Fruit fly (Drosophila melanogaster): Measurements from ENCODE around the gene GstD3.

DNA sequence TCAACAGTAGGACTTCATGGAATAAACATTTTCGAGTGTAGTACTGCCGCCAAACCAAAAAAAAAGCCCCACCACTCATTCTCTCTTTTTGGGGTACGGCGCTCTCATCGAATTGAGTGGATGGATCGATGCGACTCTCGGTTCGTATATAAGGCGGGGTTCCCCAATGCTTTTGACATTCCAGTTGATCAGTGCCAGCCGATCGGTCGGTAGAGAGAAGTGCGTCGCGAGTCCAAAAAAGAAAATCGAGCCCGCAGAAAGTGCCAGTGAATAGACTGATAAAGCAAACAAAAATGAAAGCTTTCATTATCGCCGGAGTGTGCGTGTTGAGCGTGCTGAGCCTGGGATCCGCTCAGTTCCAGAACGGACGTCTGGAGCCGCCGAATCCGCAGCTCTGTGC lies 13.0 kb upstream of the GstD3 start, which contains the start of gene CG4115:
- TF ChIP-seq CG18476 (GFP tag; optimal IDR thresholded peaks at IDR 0.05) (no peak), CG7372 (GFP tag; IDR thresholded peaks at IDR 0.05) (no peak)
